Worm (Caenorhabditis elegans): Measurements from ENCODE around the gene Y38C1BA.4.

- TF ChIP-seq ama-1 (optimal IDR thresholded peaks at IDR 0.05): no peak
- TF ChIP-seq ztf-1 (GFP tag; conservative IDR thresholded peaks at IDR 0.05): no peak
- TF ChIP-seq mdl-1 (tag; optimal IDR thresholded peaks at IDR 0.05): no peak
- no peak for TF ChIP-seq snpc-4 (tag; optimal IDR thresholded peaks at IDR 0.05)
- no peak for TF ChIP-seq zag-1 (tag; optimal IDR thresholded peaks at IDR 0.05)
Observed at ce11 chrIV:1820153-1820552, 1.5 kb upstream of the Y38C1BA.4 start, which contains the start of gene col-109.

Data from whole organism, L2 larva.